Fruit fly (Drosophila melanogaster) whole organism, embryonic: ENCODE data around the gene CG44270.
A peak's percentile ranks its signal among the peaks of the same experiment; 100 is the strongest.

Experiments used
- B-H1 ChIP-seq: fragments of 200-800 bp; sonication (Bioruptor generic); IDR thresholded peaks from 3 replicates; pipeline ENCODE4 v1.3.6; 2022; ENCODE audit warnings: missing biosample characterization, missing genetic modification characterization
- CG10979 ChIP-seq: fragments of 200-800 bp; sonication (Bioruptor generic); optimal IDR thresholded peaks from 2 replicates; lab custom pipeline; 2018; ENCODE audit warnings: missing biosample characterization, mild to moderate bottlenecking, missing genetic modification characterization, moderate library complexity
- CG12219 ChIP-seq: fragments of 200-800 bp; sonication (Bioruptor generic); optimal IDR thresholded peaks from 3 replicates; lab custom pipeline; 2018; ENCODE audit warnings: missing biosample characterization, mild to moderate bottlenecking, missing genetic modification characterization
- CG13624 ChIP-seq: fragments of 200-800 bp; sonication (Bioruptor generic); optimal IDR thresholded peaks from 2 replicates; lab custom pipeline; 2016; ENCODE audit warnings: missing biosample characterization, missing genetic modification characterization
- CG15011 ChIP-seq: fragments of 200-800 bp; sonication (Bioruptor generic); optimal IDR thresholded peaks from 3 replicates; lab custom pipeline; 2018; ENCODE audit warnings: missing biosample characterization, mild to moderate bottlenecking, missing genetic modification characterization
- CG15479 ChIP-seq: fragments of 200-800 bp; sonication (Bioruptor generic); optimal IDR thresholded peaks from 3 replicates; lab custom pipeline; 2019; ENCODE audit warnings: missing biosample characterization, mild to moderate bottlenecking, missing genetic modification characterization, moderate library complexity
- CG1603 ChIP-seq: fragments of 200-800 bp; sonication (Bioruptor generic); optimal IDR thresholded peaks from 2 replicates; lab custom pipeline; 2019; ENCODE audit warnings: missing biosample characterization, mild to moderate bottlenecking, missing genetic modification characterization, moderate library complexity
- CG17612 ChIP-seq: fragments of 200-800 bp; sonication (Bioruptor generic); IDR thresholded peaks from 2 replicates; pipeline ENCODE4 v1.3.6; 2022; ENCODE audit warnings: missing biosample characterization, missing genetic modification characterization
- CG2116 ChIP-seq: fragments of 200-800 bp; sonication (Bioruptor generic); optimal IDR thresholded peaks from 3 replicates; lab custom pipeline; 2018; ENCODE audit warnings: missing biosample characterization, mild to moderate bottlenecking, missing genetic modification characterization
- CG2120 ChIP-seq: fragments of 200-800 bp; sonication (Bioruptor generic); optimal IDR thresholded peaks from 3 replicates; lab custom pipeline; 2016; ENCODE audit warnings: missing biosample characterization, missing genetic modification characterization
- CG2202 ChIP-seq: fragments of 200-800 bp; sonication (Bioruptor generic); optimal IDR thresholded peaks from 2 replicates; lab custom pipeline; 2018; ENCODE audit warnings: missing biosample characterization, mild to moderate bottlenecking, missing genetic modification characterization
- CG30403 ChIP-seq: fragments of 200-800 bp; sonication (Bioruptor generic); optimal IDR thresholded peaks from 3 replicates; lab custom pipeline; 2016; ENCODE audit warnings: missing biosample characterization, missing genetic modification characterization
- CG32532 ChIP-seq: fragments of 200-800 bp; sonication (Bioruptor generic); IDR thresholded peaks from 2 replicates; pipeline ENCODE4 v1.3.6; 2022; ENCODE audit warnings: missing biosample characterization, missing genetic modification characterization
- CG3995 ChIP-seq: fragments of 200-800 bp; sonication (Bioruptor generic); optimal IDR thresholded peaks from 3 replicates; lab custom pipeline; 2016; ENCODE audit warnings: missing biosample characterization, missing genetic modification characterization
- CG4328 ChIP-seq: fragments of 200-800 bp; sonication (Bioruptor generic); optimal IDR thresholded peaks from 3 replicates; lab custom pipeline; 2017; ENCODE audit warnings: missing biosample characterization, missing genetic modification reagents, missing genetic modification characterization
- CG4424 ChIP-seq: fragments of 200-800 bp; sonication (Bioruptor generic); optimal IDR thresholded peaks from 3 replicates; lab custom pipeline; 2016; ENCODE audit warnings: missing biosample characterization, missing genetic modification characterization
- CG6689 ChIP-seq: fragments of 200-800 bp; sonication (Bioruptor generic); IDR thresholded peaks from 2 replicates; pipeline ENCODE4 v1.3.6; 2022; ENCODE audit warnings: missing biosample characterization, missing genetic modification characterization
- CG6813 ChIP-seq: fragments of 200-800 bp; sonication (Bioruptor generic); optimal IDR thresholded peaks from 2 replicates; lab custom pipeline; 2017; ENCODE audit warnings: missing biosample characterization, missing genetic modification characterization, mild to moderate bottlenecking, moderate library complexity, missing genetic modification reagents
- CG7271 ChIP-seq: fragments of 200-800 bp; sonication (Bioruptor generic); optimal IDR thresholded peaks from 2 replicates; lab custom pipeline; 2018; ENCODE audit warnings: missing biosample characterization, mild to moderate bottlenecking, missing genetic modification characterization, moderate library complexity
- CG7839 ChIP-seq: fragments of 200-800 bp; sonication (Bioruptor generic); optimal IDR thresholded peaks from 3 replicates; lab custom pipeline; 2018; ENCODE audit warnings: missing biosample characterization, mild to moderate bottlenecking, missing genetic modification characterization, moderate library complexity
- CG7963 ChIP-seq: fragments of 200-800 bp; sonication (Bioruptor generic); IDR thresholded peaks from 3 replicates; pipeline ENCODE4 v1.3.6; 2022; ENCODE audit warnings: missing biosample characterization, missing genetic modification characterization; ENCODE audit not compliant: partially characterized antibody
- CG9437 ChIP-seq: fragments of 200-800 bp; sonication (Bioruptor generic); optimal IDR thresholded peaks from 2 replicates; lab custom pipeline; 2018; ENCODE audit warnings: missing biosample characterization, mild to moderate bottlenecking, missing genetic modification characterization
- CG9609 ChIP-seq: fragments of 200-800 bp; sonication (Bioruptor generic); optimal IDR thresholded peaks from 3 replicates; lab custom pipeline; 2016; ENCODE audit warnings: missing biosample characterization, missing genetic modification characterization
- Ets65A ChIP-seq: fragments of 200-800 bp; sonication (Bioruptor generic); peaks from one replicate; lab custom pipeline; 2016; ENCODE audit warnings: missing biosample characterization, missing genetic modification characterization
- HHEX ChIP-seq: fragments of 200-800 bp; sonication (Bioruptor generic); optimal IDR thresholded peaks from 3 replicates; lab custom pipeline; 2017; ENCODE audit warnings: missing biosample characterization, mild to moderate bottlenecking, missing genetic modification characterization, missing genetic modification reagents
- HLH4C ChIP-seq: fragments of 200-800 bp; sonication (Bioruptor generic); IDR thresholded peaks from 3 replicates; pipeline ENCODE4 v1.3.6; 2022; ENCODE audit warnings: missing biosample characterization, missing genetic modification characterization; ENCODE audit not compliant: partially characterized antibody
- HLH54F ChIP-seq: fragments of 200-800 bp; sonication (Bioruptor generic); optimal IDR thresholded peaks from 3 replicates; lab custom pipeline; 2016; ENCODE audit warnings: missing biosample characterization, missing genetic modification characterization
- Hr78 ChIP-seq, 2 experiments: fragments of 200-800 bp in 1 of 2; fragments of >200 bp in 1 of 2; sonication (Bioruptor generic) in 1 of 2; optimal IDR thresholded peaks; 2 replicates each; lab custom pipeline; 2017 to 2019; ENCODE audit warnings: missing biosample characterization in 2 of 2, missing genetic modification characterization in 2 of 2, mild to moderate bottlenecking in 1 of 2, moderate library complexity in 1 of 2
- MBD-R2 ChIP-seq: fragments of 200-800 bp; sonication (Bioruptor generic); IDR thresholded peaks from 2 replicates; pipeline ENCODE4 v1.3.6; 2022; ENCODE audit warnings: missing biosample characterization, missing genetic modification characterization
- Opbp ChIP-seq: fragments of 200-800 bp; sonication (Bioruptor generic); IDR thresholded peaks from 3 replicates; pipeline ENCODE4 v1.3.6; 2022; ENCODE audit warnings: missing biosample characterization, missing genetic modification characterization; ENCODE audit not compliant: partially characterized antibody
- Rfx ChIP-seq: fragments of 200-800 bp; sonication (Bioruptor generic); IDR thresholded peaks from 2 replicates; pipeline ENCODE4 v1.3.6; 2022; ENCODE audit warnings: missing biosample characterization, missing genetic modification characterization
- Stat92E ChIP-seq, 3 experiments: fragments of >200 bp in 2 of 3; fragments of 200-800 bp in 1 of 3; sonication (Bioruptor generic) in 1 of 3; optimal IDR thresholded peaks; 2 replicates each; lab custom pipeline; 2017 to 2019; ENCODE audit warnings: missing biosample characterization in 3 of 3, missing genetic modification characterization in 3 of 3, mild to moderate bottlenecking in 1 of 3, moderate library complexity in 1 of 3
- ab ChIP-seq: fragments of 200-800 bp; sonication (Bioruptor generic); optimal IDR thresholded peaks from 2 replicates; lab custom pipeline; 2016; ENCODE audit warnings: missing biosample characterization, missing genetic modification characterization
- ara ChIP-seq: fragments of 200-800 bp; sonication (Bioruptor generic); IDR thresholded peaks from 2 replicates; pipeline ENCODE4 v1.3.6; 2022; ENCODE audit warnings: missing biosample characterization, missing genetic modification characterization
- br ChIP-seq: fragments of >200 bp; optimal IDR thresholded peaks from 2 replicates; lab custom pipeline; 2017
- bsh ChIP-seq, 2 experiments: fragments of 200-800 bp; sonication (Bioruptor generic); optimal IDR thresholded peaks; 2 replicates each; lab custom pipeline; 2017 to 2018; ENCODE audit warnings: mild to moderate bottlenecking in 2 of 2, missing biosample characterization in 2 of 2, missing genetic modification characterization in 2 of 2, moderate library complexity in 1 of 2
- fd3F ChIP-seq: fragments of 200-800 bp; sonication (Bioruptor generic); optimal IDR thresholded peaks from 2 replicates; lab custom pipeline; 2018; ENCODE audit warnings: missing biosample characterization, mild to moderate bottlenecking, missing genetic modification characterization, moderate library complexity
- inv ChIP-seq: fragments of 200-800 bp; sonication (Bioruptor generic); IDR thresholded peaks from 2 replicates; pipeline ENCODE4 v1.3.6; 2022; ENCODE audit warnings: missing biosample characterization, missing genetic modification characterization; ENCODE audit not compliant: partially characterized antibody
- lab ChIP-seq: fragments of 200-800 bp; sonication (Bioruptor generic); optimal IDR thresholded peaks from 3 replicates; lab custom pipeline; 2017; ENCODE audit warnings: missing biosample characterization, missing genetic modification characterization, mild to moderate bottlenecking, moderate library complexity, missing genetic modification reagents
- lola ChIP-seq, 3 experiments: fragments of >200 bp in 2 of 3; fragments of 200-800 bp in 1 of 3; sonication (Bioruptor generic) in 1 of 3; optimal IDR thresholded peaks; 2 replicates each; lab custom pipeline; 2017 to 2019; ENCODE audit warnings: missing biosample characterization in 3 of 3, missing genetic modification characterization in 3 of 3, mild to moderate bottlenecking in 1 of 3, moderate library complexity in 1 of 3
- onecut ChIP-seq: fragments of 200-800 bp; sonication (Bioruptor generic); IDR thresholded peaks from 2 replicates; pipeline ENCODE4 v1.3.6; 2022; ENCODE audit warnings: missing biosample characterization, missing genetic modification characterization
- pum ChIP-seq: fragments of 200-800 bp; sonication (Bioruptor generic); optimal IDR thresholded peaks from 2 replicates; lab custom pipeline; 2016; ENCODE audit warnings: missing biosample characterization, missing genetic modification characterization
- pzg ChIP-seq: fragments of 200-800 bp; sonication (Bioruptor generic); optimal IDR thresholded peaks from 3 replicates; lab custom pipeline; 2018; ENCODE audit warnings: missing biosample characterization, mild to moderate bottlenecking, missing genetic modification characterization, moderate library complexity
- run ChIP-seq: fragments of 200-800 bp; sonication (Bioruptor generic); optimal IDR thresholded peaks from 3 replicates; lab custom pipeline; 2018; ENCODE audit warnings: missing biosample characterization, mild to moderate bottlenecking, missing genetic modification characterization
- schlank ChIP-seq: fragments of 200-800 bp; sonication (Bioruptor generic); optimal IDR thresholded peaks from 2 replicates; lab custom pipeline; 2018; ENCODE audit warnings: missing biosample characterization, mild to moderate bottlenecking, missing genetic modification characterization
- tio ChIP-seq: fragments of 200-800 bp; sonication (Bioruptor generic); optimal IDR thresholded peaks from 2 replicates; lab custom pipeline; 2017; ENCODE audit warnings: missing biosample characterization, missing genetic modification characterization, inconsistent platforms
- wek ChIP-seq: fragments of 200-800 bp; sonication (Bioruptor generic); optimal IDR thresholded peaks from 3 replicates; lab custom pipeline; 2018; ENCODE audit warnings: missing biosample characterization, mild to moderate bottlenecking, missing genetic modification characterization, moderate library complexity
- yki ChIP-seq: fragments of >200 bp; optimal IDR thresholded peaks from 3 replicates; lab custom pipeline; 2018
- z ChIP-seq: fragments of 200-800 bp; sonication (Bioruptor generic); IDR thresholded peaks from 3 replicates; pipeline ENCODE4 v1.3.6; 2022; ENCODE audit warnings: missing biosample characterization, missing genetic modification characterization

The CG44270 gene

dm6 chr2L:20494423-20495052 is 36.3 kb upstream of the CG44270 start, which contains the start of gene CG34007 (continued):
- TF ChIP-seq pzg (no peak), Ets65A (GFP tag; lab: Kevin White, UChicago) (no peak), CG32532 (GFP tag; lab: Robert Waterston, UW) (peak; percentile 6; the same call in 1 of the 2 replicates), bsh (GFP tag; optimal IDR thresholded peaks at IDR 0.05; lab: Kevin White, UChicago) (peak in 1 of 2 experiments; percentile 94), MBD-R2 (GFP tag; lab: Robert Waterston, UW) (no peak), run (tag; lab: Kevin White, UChicago) (peak; percentile 73), HLH4C (GFP tag; lab: Robert Waterston, UW) (no peak), CG12219 (GFP tag; lab: Kevin White, UChicago) (peak; percentile 36), CG15479 (GFP tag; lab: Kevin White, UChicago) (no peak), Opbp (GFP tag; lab: Robert Waterston, UW) (peak; percentile 35; the same call in 1 of the 3 replicates), CG3995 (GFP tag; lab: Kevin White, UChicago) (no peak), ara (GFP tag; lab: Robert Waterston, UW) (peak; percentile 68; the same call in 1 of the 2 replicates), CG7839 (tag; lab: Kevin White, UChicago) (peak; percentile 93), CG13624 (no peak), yki (lab: Kevin White, UChicago) (no peak), B-H1 (peak; percentile 29; the same call in 1 of the 3 replicates), CG10979 (peak; percentile 94), CG30403 (GFP tag; lab: Kevin White, UChicago) (peak; percentile 64), CG9437 (GFP tag; lab: Kevin White, UChicago) (peak; percentile 83), Rfx (GFP tag; lab: Robert Waterston, UW) (peak; percentile 27; the same call in 1 of the 2 replicates), pum (GFP tag; lab: Kevin White, UChicago) (no peak), lola (GFP tag; optimal IDR thresholded peaks at IDR 0.05; lab: Kevin White, UChicago) (peak in 1 of 3 experiments; percentile 98), CG7271 (peak; percentile 54), ab (no peak), CG7963 (GFP tag; lab: Robert Waterston, UW) (no peak), CG9609 (GFP tag; lab: Kevin White, UChicago) (no peak), onecut (GFP tag; lab: Robert Waterston, UW) (peak; percentile 69), CG4328 (GFP tag; lab: Kevin White, UChicago) (peak; percentile 63), tio (GFP tag; lab: Kevin White, UChicago) (peak; percentile 46), HLH54F (GFP tag; lab: Kevin White, UChicago) (no peak), CG6813 (GFP tag; lab: Kevin White, UChicago) (peak; percentile 66), CG1603 (tag; lab: Kevin White, UChicago) (peak; percentile 34), Hr78 (GFP tag; optimal IDR thresholded peaks at IDR 0.05; lab: Kevin White, UChicago) (peak in 1 of 2 experiments; percentile 86), CG2120 (GFP tag; lab: Kevin White, UChicago) (no peak), CG17612 (GFP tag; lab: Robert Waterston, UW) (no peak), lab (GFP tag; lab: Kevin White, UChicago) (no peak), fd3F (GFP tag; lab: Kevin White, UChicago) (peak; percentile 45), HHEX (GFP tag; lab: Kevin White, UChicago) (peak; percentile 47), Stat92E (GFP tag; optimal IDR thresholded peaks at IDR 0.05; lab: Kevin White, UChicago) (peak in 1 of 3 experiments; percentile 89), inv (GFP tag; lab: Robert Waterston, UW) (no peak), br (lab: Kevin White, UChicago) (no peak), wek (GFP tag; lab: Kevin White, UChicago) (no peak), CG2202 (tag; lab: Kevin White, UChicago) (peak; percentile 88), z (GFP tag; lab: Robert Waterston, UW) (no peak), CG6689 (GFP tag; lab: Robert Waterston, UW) (peak; percentile 67), schlank (tag; lab: Kevin White, UChicago) (no peak), CG4424 (GFP tag; lab: Kevin White, UChicago) (peak; percentile 63), CG2116 (peak; percentile 28), CG15011 (GFP tag; lab: Kevin White, UChicago) (no peak)
